Worm (Caenorhabditis elegans) whole organism, midembryonic: ENCODE data around the gene T24F1.7.

Source experiments
- T22C8.4 ChIP-seq: fragments of 200-800 bp; sonication (Bioruptor generic); IDR thresholded peaks from 2 replicates; pipeline ENCODE4 v1.3.6; 2022; ENCODE audit warnings: missing genetic modification characterization, missing compliant biosample characterization
- cog-1 ChIP-seq: sonication (generic microtip); optimal IDR thresholded peaks from 2 replicates; lab custom pipeline; 2016; ENCODE audit warnings: missing genetic modification characterization, missing compliant biosample characterization
- flt-1 ChIP-seq: fragments of 200-800 bp; sonication (Bioruptor generic); IDR thresholded peaks from 2 replicates; pipeline ENCODE4 v1.3.6; 2022; ENCODE audit warnings: missing genetic modification characterization, missing compliant biosample characterization
- klf-2 ChIP-seq: fragments of 200-800 bp; sonication (Bioruptor generic); conservative IDR thresholded peaks from 2 replicates; pipeline ENCODE4 v1.3.6; 2022; ENCODE audit warnings: missing genetic modification reagents, missing genetic modification characterization, missing compliant biosample characterization
- med-1 ChIP-seq: sonication (generic microtip); optimal IDR thresholded peaks from 2 replicates; lab custom pipeline; 2017; ENCODE audit warnings: missing genetic modification characterization, mild to moderate bottlenecking, missing compliant biosample characterization, antibody characterized with exemption, missing genetic modification reagents; ENCODE audit not compliant: insufficient read depth
- ref-1 ChIP-seq: fragments of 200-800 bp; sonication (Bioruptor generic); conservative IDR thresholded peaks from 2 replicates; pipeline ENCODE4 v1.3.6; 2022; ENCODE audit warnings: missing genetic modification reagents, missing genetic modification characterization, missing compliant biosample characterization
- tab-1 ChIP-seq: fragments of 200-800 bp; sonication (Bioruptor generic); IDR thresholded peaks from 2 replicates; pipeline ENCODE4 v1.3.6; 2022; ENCODE audit warnings: missing genetic modification characterization, missing compliant biosample characterization
- ztf-23 ChIP-seq: fragments of 200-800 bp; sonication (Bioruptor generic); IDR thresholded peaks from 2 replicates; pipeline ENCODE4 v1.3.6; 2022; ENCODE audit warnings: missing genetic modification reagents, missing genetic modification characterization, missing compliant biosample characterization
- ztf-29 ChIP-seq: fragments of 200-800 bp; sonication (Bioruptor generic); IDR thresholded peaks from 2 replicates; pipeline ENCODE4 v1.3.6; 2022; ENCODE audit warnings: missing genetic modification reagents, missing genetic modification characterization, missing compliant biosample characterization

Gene T24F1.7

ce11 chrII:11312223-11312622 lies at the start of gene T24F1.7:
T24F1.7 (plus strand) TSS chrII:11312523.
- TF ChIP-seq tab-1 (GFP tag; lab: Robert Waterston, UW), result 0 out of 2 replicates have a peak, but pooled peaks have one; percentile 13
- TF ChIP-seq med-1 (GFP tag; lab: Kevin White, UChicago), result no peak

- no peak for TF ChIP-seq klf-2 (GFP tag; lab: Robert Waterston, UW)
- no peak for TF ChIP-seq ztf-29 (GFP tag; lab: Robert Waterston, UW)
- TF ChIP-seq flt-1 (GFP tag; lab: Robert Waterston, UW), result no peak
- TF ChIP-seq T22C8.4, result no peak
- TF ChIP-seq cog-1, result no peak
- no peak for TF ChIP-seq med-1 (GFP tag; lab: Kevin White, UChicago)
- TF ChIP-seq ref-1, result no peak
- TF ChIP-seq tab-1 (GFP tag; lab: Robert Waterston, UW), result no peak
- no peak for TF ChIP-seq ztf-23 (GFP tag; lab: Robert Waterston, UW)
These were observed 43.5 kb upstream of the T24F1.7 start, which contains the start of gene cut-1 for ce11 chrII:11268822-11269221. cut-1 (plus strand) TSS chrII:11269122.

ce11 chrII:11270829-11271228 lies 41.5 kb upstream of the T24F1.7 start:
- TF ChIP-seq med-1 (GFP tag; lab: Kevin White, UChicago), result no peak

ce11 chrII:11274876-11275275 lies 37.4 kb upstream of the T24F1.7 start:
- TF ChIP-seq T22C8.4 (no peak), tab-1 (GFP tag; lab: Robert Waterston, UW) (no peak)

ce11 chrII:11275484-11275883 lies 36.8 kb upstream of the T24F1.7 start:
- TF ChIP-seq ztf-23 (GFP tag; lab: Robert Waterston, UW) (no peak), tab-1 (GFP tag; lab: Robert Waterston, UW) (no peak), med-1 (GFP tag; lab: Kevin White, UChicago) (no peak), cog-1 (no peak), ztf-29 (GFP tag; lab: Robert Waterston, UW) (no peak), flt-1 (GFP tag; lab: Robert Waterston, UW) (no peak), klf-2 (GFP tag; lab: Robert Waterston, UW) (no peak), T22C8.4 (no peak), ref-1 (no peak)

- TF ChIP-seq med-1 (GFP tag; lab: Kevin White, UChicago) (no peak), ref-1 (no peak), tab-1 (GFP tag; lab: Robert Waterston, UW) (no peak), T22C8.4 (no peak), flt-1 (GFP tag; lab: Robert Waterston, UW) (no peak), klf-2 (GFP tag; lab: Robert Waterston, UW) (no peak), cog-1 (no peak)
These were observed 35.4 kb upstream of the T24F1.7 start for ce11 chrII:11276879-11277278.

ce11 chrII:11279971-11280370 lies 32.4 kb upstream of the T24F1.7 start:
- no peak for TF ChIP-seq tab-1 (GFP tag; lab: Robert Waterston, UW)
- no peak for TF ChIP-seq cog-1
- no peak for TF ChIP-seq ref-1
- no peak for TF ChIP-seq flt-1 (GFP tag; lab: Robert Waterston, UW)
- no peak for TF ChIP-seq ztf-23 (GFP tag; lab: Robert Waterston, UW)

ce11 chrII:11281177-11281576 lies 31.1 kb upstream of the T24F1.7 start:
- no peak for TF ChIP-seq tab-1 (GFP tag; lab: Robert Waterston, UW)
- TF ChIP-seq cog-1, result no peak
- no peak for TF ChIP-seq ref-1
- TF ChIP-seq klf-2 (GFP tag; lab: Robert Waterston, UW), result no peak
- TF ChIP-seq T22C8.4, result no peak
- no peak for TF ChIP-seq flt-1 (GFP tag; lab: Robert Waterston, UW)
- no peak for TF ChIP-seq ztf-29 (GFP tag; lab: Robert Waterston, UW)
- TF ChIP-seq ztf-23 (GFP tag; lab: Robert Waterston, UW), result no peak
- TF ChIP-seq med-1 (GFP tag; lab: Kevin White, UChicago), result no peak

- TF ChIP-seq tab-1 (GFP tag; lab: Robert Waterston, UW), result no peak
- TF ChIP-seq ztf-29 (GFP tag; lab: Robert Waterston, UW), result no peak
- no peak for TF ChIP-seq T22C8.4
- TF ChIP-seq flt-1 (GFP tag; lab: Robert Waterston, UW), result no peak
- no peak for TF ChIP-seq klf-2 (GFP tag; lab: Robert Waterston, UW)
- no peak for TF ChIP-seq ztf-23 (GFP tag; lab: Robert Waterston, UW)
- TF ChIP-seq med-1 (GFP tag; lab: Kevin White, UChicago), result no peak
- no peak for TF ChIP-seq cog-1
- TF ChIP-seq ref-1, result no peak
These were observed 30.7 kb upstream of the T24F1.7 start, which contains the start of gene unc-130 for ce11 chrII:11281666-11282065. unc-130 (plus strand) TSS chrII:11281966.

ce11 chrII:11283013-11283412 lies 29.3 kb upstream of the T24F1.7 start:
- no peak for TF ChIP-seq med-1 (GFP tag; lab: Kevin White, UChicago)
- TF ChIP-seq tab-1 (GFP tag; lab: Robert Waterston, UW), result no peak
- TF ChIP-seq T22C8.4, result no peak
- no peak for TF ChIP-seq ztf-29 (GFP tag; lab: Robert Waterston, UW)
- TF ChIP-seq ztf-23 (GFP tag; lab: Robert Waterston, UW), result no peak
- no peak for TF ChIP-seq cog-1
- TF ChIP-seq klf-2 (GFP tag; lab: Robert Waterston, UW), result no peak
- TF ChIP-seq flt-1 (GFP tag; lab: Robert Waterston, UW), result no peak
- no peak for TF ChIP-seq ref-1

- no peak for TF ChIP-seq flt-1 (GFP tag; lab: Robert Waterston, UW)
- no peak for TF ChIP-seq tab-1 (GFP tag; lab: Robert Waterston, UW)
- TF ChIP-seq ztf-29 (GFP tag; lab: Robert Waterston, UW), result no peak
- no peak for TF ChIP-seq med-1 (GFP tag; lab: Kevin White, UChicago)
These were observed 28.5 kb upstream of the T24F1.7 start for ce11 chrII:11283803-11284202.
